Fruit fly (Drosophila melanogaster) whole organism, embryonic: ENCODE data around the gene Nep7.
A peak's percentile ranks its signal among the peaks of the same experiment; 100 is the strongest.

Experiments
- BtbVII ChIP-seq: fragments of 200-800 bp; sonication (Bioruptor generic); optimal IDR thresholded peaks from 3 replicates; lab custom pipeline; 2017; ENCODE audit warnings: missing biosample characterization, mild to moderate bottlenecking, missing genetic modification characterization
- C15 ChIP-seq: fragments of 200-800 bp; sonication (Bioruptor generic); IDR thresholded peaks from 3 replicates; pipeline ENCODE4 v1.3.6; 2022; ENCODE audit warnings: missing biosample characterization, missing genetic modification characterization
- CG10321 ChIP-seq: fragments of 200-800 bp; sonication (Bioruptor generic); IDR thresholded peaks from 2 replicates; pipeline ENCODE4 v1.3.6; 2022; ENCODE audit warnings: missing biosample characterization, missing genetic modification characterization
- CG10543 ChIP-seq: fragments of 200-800 bp; sonication (Bioruptor generic); optimal IDR thresholded peaks from 3 replicates; lab custom pipeline; 2017; ENCODE audit warnings: missing biosample characterization, mild to moderate bottlenecking, missing genetic modification characterization, moderate library complexity
- CG11247 ChIP-seq: fragments of 200-800 bp; sonication (Bioruptor generic); IDR thresholded peaks from 2 replicates; pipeline ENCODE4 v1.3.6; 2022; ENCODE audit warnings: missing biosample characterization, missing genetic modification characterization
- CG11456 ChIP-seq: fragments of 200-800 bp; sonication (Bioruptor generic); IDR thresholded peaks from 3 replicates; pipeline ENCODE4 v1.3.6; 2022; ENCODE audit warnings: missing biosample characterization, missing genetic modification characterization
- CG15073 ChIP-seq: fragments of 200-800 bp; sonication (Bioruptor generic); optimal IDR thresholded peaks from 2 replicates; lab custom pipeline; 2016; ENCODE audit warnings: missing biosample characterization, missing genetic modification characterization
- CG15269 ChIP-seq: fragments of 200-800 bp; sonication (Bioruptor generic); optimal IDR thresholded peaks from 2 replicates; lab custom pipeline; 2018; ENCODE audit warnings: missing biosample characterization, mild to moderate bottlenecking, missing genetic modification characterization, moderate library complexity
- CG15696 ChIP-seq: fragments of 200-800 bp; sonication (Bioruptor generic); optimal IDR thresholded peaks from 2 replicates; lab custom pipeline; 2019; ENCODE audit warnings: missing biosample characterization, mild to moderate bottlenecking, missing genetic modification characterization, moderate library complexity
- CG17186 ChIP-seq: fragments of 200-800 bp; sonication (Bioruptor generic); optimal IDR thresholded peaks from 3 replicates; lab custom pipeline; 2017; ENCODE audit warnings: missing biosample characterization, missing genetic modification reagents, missing genetic modification characterization
- CG1792 ChIP-seq: fragments of 200-800 bp; sonication (Bioruptor generic); optimal IDR thresholded peaks from 2 replicates; lab custom pipeline; 2016; ENCODE audit warnings: missing biosample characterization, missing genetic modification characterization
- CG2116 ChIP-seq: fragments of 200-800 bp; sonication (Bioruptor generic); optimal IDR thresholded peaks from 3 replicates; lab custom pipeline; 2018; ENCODE audit warnings: missing biosample characterization, mild to moderate bottlenecking, missing genetic modification characterization
- CG31441 ChIP-seq: fragments of 200-800 bp; sonication (Bioruptor generic); IDR thresholded peaks from 2 replicates; pipeline ENCODE4 v1.3.6; 2022; ENCODE audit warnings: missing biosample characterization, missing genetic modification characterization
- CG32532 ChIP-seq: fragments of 200-800 bp; sonication (Bioruptor generic); IDR thresholded peaks from 2 replicates; pipeline ENCODE4 v1.3.6; 2022; ENCODE audit warnings: missing biosample characterization, missing genetic modification characterization
- CG6854 ChIP-seq: fragments of 200-800 bp; sonication (Bioruptor generic); optimal IDR thresholded peaks from 3 replicates; lab custom pipeline; 2017; ENCODE audit warnings: missing biosample characterization, mild to moderate bottlenecking, missing genetic modification characterization
- CG7357 ChIP-seq: fragments of 200-800 bp; sonication (Bioruptor generic); IDR thresholded peaks from 3 replicates; pipeline ENCODE4 v1.3.6; 2022; ENCODE audit warnings: missing biosample characterization, missing genetic modification characterization
- CG8089 ChIP-seq: fragments of 200-800 bp; sonication (Bioruptor generic); optimal IDR thresholded peaks from 3 replicates; lab custom pipeline; 2016; ENCODE audit warnings: missing biosample characterization, missing genetic modification characterization
- CG9797 ChIP-seq: fragments of 200-800 bp; sonication (Bioruptor generic); optimal IDR thresholded peaks from 3 replicates; lab custom pipeline; 2018; ENCODE audit warnings: missing biosample characterization, mild to moderate bottlenecking, missing genetic modification characterization
- CkIIα-i1 ChIP-seq: fragments of 200-800 bp; sonication (Bioruptor generic); IDR thresholded peaks from 2 replicates; pipeline ENCODE4 v1.3.6; 2022; ENCODE audit warnings: missing biosample characterization, missing genetic modification characterization
- CrebB ChIP-seq: fragments of 200-800 bp; sonication (Bioruptor generic); optimal IDR thresholded peaks from 3 replicates; lab custom pipeline; 2018; ENCODE audit warnings: missing biosample characterization, mild to moderate bottlenecking, missing genetic modification characterization
- E2f1 ChIP-seq: fragments of 200-800 bp; sonication (Bioruptor generic); IDR thresholded peaks from 2 replicates; pipeline ENCODE4 v1.3.6; 2022; ENCODE audit warnings: missing biosample characterization, missing genetic modification characterization
- HLH4C ChIP-seq: fragments of 200-800 bp; sonication (Bioruptor generic); IDR thresholded peaks from 3 replicates; pipeline ENCODE4 v1.3.6; 2022; ENCODE audit warnings: missing biosample characterization, missing genetic modification characterization; ENCODE audit not compliant: partially characterized antibody
- Hey ChIP-seq: fragments of 200-800 bp; sonication (Bioruptor generic); optimal IDR thresholded peaks from 3 replicates; lab custom pipeline; 2018; ENCODE audit warnings: missing biosample characterization, mild to moderate bottlenecking, missing genetic modification characterization
- HmgZ ChIP-seq: fragments of 200-800 bp; sonication (Bioruptor generic); optimal IDR thresholded peaks from 2 replicates; lab custom pipeline; 2018; ENCODE audit warnings: missing biosample characterization, mild to moderate bottlenecking, missing genetic modification characterization
- Lpt ChIP-seq: fragments of >200 bp; optimal IDR thresholded peaks from 2 replicates; lab custom pipeline; 2018; ENCODE audit warnings: missing biosample characterization, missing genetic modification characterization
- MBD-R2 ChIP-seq: fragments of 200-800 bp; sonication (Bioruptor generic); IDR thresholded peaks from 2 replicates; pipeline ENCODE4 v1.3.6; 2022; ENCODE audit warnings: missing biosample characterization, missing genetic modification characterization
- NC2α ChIP-seq: fragments of 200-800 bp; sonication (Bioruptor generic); optimal IDR thresholded peaks from 2 replicates; lab custom pipeline; 2016; ENCODE audit warnings: missing biosample characterization, missing genetic modification characterization
- Neu2 ChIP-seq: fragments of 200-800 bp; sonication (Bioruptor generic); optimal IDR thresholded peaks from 3 replicates; lab custom pipeline; 2016; ENCODE audit warnings: missing biosample characterization, missing genetic modification characterization, borderline replicate concordance
- Spps ChIP-seq: fragments of 200-800 bp; sonication (Bioruptor generic); optimal IDR thresholded peaks from 2 replicates; lab custom pipeline; 2018; ENCODE audit warnings: missing biosample characterization, mild to moderate bottlenecking, missing genetic modification characterization
- ab ChIP-seq: fragments of 200-800 bp; sonication (Bioruptor generic); optimal IDR thresholded peaks from 2 replicates; lab custom pipeline; 2016; ENCODE audit warnings: missing biosample characterization, missing genetic modification characterization
- amos ChIP-seq: fragments of 200-800 bp; sonication (Bioruptor generic); IDR thresholded peaks from 2 replicates; pipeline ENCODE4 v1.3.6; 2022; ENCODE audit warnings: missing biosample characterization, missing genetic modification characterization; ENCODE audit not compliant: partially characterized antibody
- cas ChIP-seq: fragments of 200-800 bp; sonication (Bioruptor generic); IDR thresholded peaks from 2 replicates; pipeline ENCODE4 v1.3.6; 2022; ENCODE audit warnings: missing biosample characterization, missing genetic modification characterization
- corto ChIP-seq: fragments of 200-800 bp; sonication (Bioruptor generic); optimal IDR thresholded peaks from 2 replicates; lab custom pipeline; 2016; ENCODE audit warnings: missing biosample characterization, mild to moderate bottlenecking, missing genetic modification characterization, moderate library complexity
- cwo ChIP-seq: fragments of 200-800 bp; sonication (Bioruptor generic); optimal IDR thresholded peaks from 3 replicates; lab custom pipeline; 2017; ENCODE audit warnings: missing biosample characterization, missing genetic modification characterization, mild to moderate bottlenecking, moderate library complexity, missing genetic modification reagents
- dpn ChIP-seq, 2 experiments: fragments of 200-800 bp; sonication (Bioruptor generic); optimal IDR thresholded peaks; 3 replicates each; lab custom pipeline; 2016; ENCODE audit warnings: missing biosample characterization in 2 of 2, missing genetic modification characterization in 2 of 2
- eve ChIP-seq, 2 experiments: fragments of >200 bp; optimal IDR thresholded peaks; 2 replicates each; lab custom pipeline; 2017; ENCODE audit warnings: missing biosample characterization in 2 of 2, missing genetic modification characterization in 2 of 2
- fru ChIP-seq: fragments of >200 bp; optimal IDR thresholded peaks from 2 replicates; lab custom pipeline; 2017
- jigr1 ChIP-seq: fragments of 200-800 bp; sonication (Bioruptor generic); IDR thresholded peaks from 3 replicates; pipeline ENCODE4 v1.3.6; 2022; ENCODE audit warnings: missing biosample characterization, missing genetic modification characterization
- luna ChIP-seq: fragments of 200-800 bp; sonication (Bioruptor generic); optimal IDR thresholded peaks from 2 replicates; lab custom pipeline; 2016; ENCODE audit warnings: missing biosample characterization, missing genetic modification characterization
- mld ChIP-seq: fragments of 200-800 bp; sonication (Bioruptor generic); IDR thresholded peaks from 3 replicates; pipeline ENCODE4 v1.3.6; 2022; ENCODE audit warnings: missing biosample characterization, missing genetic modification characterization; ENCODE audit not compliant: partially characterized antibody
- pan ChIP-seq, 4 experiments: fragments of >200 bp in 3 of 4; fragments of 200-800 bp in 1 of 4; sonication (Bioruptor generic) in 1 of 4; optimal IDR thresholded peaks in 3 of 4; IDR thresholded peaks in 1 of 4; 2 replicates each; pipeline versions ENCODE4 v1.3.6 to Lab custom; 2017 to 2022; ENCODE audit warnings: missing biosample characterization in 2 of 4, missing genetic modification characterization in 2 of 4, mixed read lengths in 1 of 4
- phol ChIP-seq: fragments of 200-800 bp; sonication (Bioruptor generic); optimal IDR thresholded peaks from 3 replicates; lab custom pipeline; 2018; ENCODE audit warnings: missing biosample characterization, mild to moderate bottlenecking, missing genetic modification characterization, moderate library complexity
- sd ChIP-seq: fragments of 200-800 bp; sonication (Bioruptor generic); optimal IDR thresholded peaks from 3 replicates; lab custom pipeline; 2018; ENCODE audit warnings: missing biosample characterization, mild to moderate bottlenecking, missing genetic modification characterization, moderate library complexity
- sna ChIP-seq: fragments of 200-800 bp; sonication (Bioruptor generic); IDR thresholded peaks from 2 replicates; pipeline ENCODE4 v1.3.6; 2022; ENCODE audit warnings: missing biosample characterization, missing genetic modification characterization; ENCODE audit not compliant: partially characterized antibody
- tin ChIP-seq: fragments of 200-800 bp; sonication (Bioruptor generic); optimal IDR thresholded peaks from 3 replicates; lab custom pipeline; 2016; ENCODE audit warnings: missing biosample characterization, missing genetic modification characterization
- trem ChIP-seq: fragments of 200-800 bp; optimal IDR thresholded peaks from 3 replicates; lab custom pipeline; 2019; ENCODE audit warnings: missing biosample characterization, mild to moderate bottlenecking, missing genetic modification characterization, moderate library complexity
- tx ChIP-seq: fragments of 200-800 bp; sonication (Bioruptor generic); optimal IDR thresholded peaks from 2 replicates; lab custom pipeline; 2016; ENCODE audit warnings: missing biosample characterization, missing genetic modification characterization
- vvl ChIP-seq: fragments of 200-800 bp; sonication (Bioruptor generic); IDR thresholded peaks from 2 replicates; pipeline ENCODE4 v1.3.6; 2022; ENCODE audit warnings: missing biosample characterization, missing genetic modification characterization

Gene Nep7

DNA sequence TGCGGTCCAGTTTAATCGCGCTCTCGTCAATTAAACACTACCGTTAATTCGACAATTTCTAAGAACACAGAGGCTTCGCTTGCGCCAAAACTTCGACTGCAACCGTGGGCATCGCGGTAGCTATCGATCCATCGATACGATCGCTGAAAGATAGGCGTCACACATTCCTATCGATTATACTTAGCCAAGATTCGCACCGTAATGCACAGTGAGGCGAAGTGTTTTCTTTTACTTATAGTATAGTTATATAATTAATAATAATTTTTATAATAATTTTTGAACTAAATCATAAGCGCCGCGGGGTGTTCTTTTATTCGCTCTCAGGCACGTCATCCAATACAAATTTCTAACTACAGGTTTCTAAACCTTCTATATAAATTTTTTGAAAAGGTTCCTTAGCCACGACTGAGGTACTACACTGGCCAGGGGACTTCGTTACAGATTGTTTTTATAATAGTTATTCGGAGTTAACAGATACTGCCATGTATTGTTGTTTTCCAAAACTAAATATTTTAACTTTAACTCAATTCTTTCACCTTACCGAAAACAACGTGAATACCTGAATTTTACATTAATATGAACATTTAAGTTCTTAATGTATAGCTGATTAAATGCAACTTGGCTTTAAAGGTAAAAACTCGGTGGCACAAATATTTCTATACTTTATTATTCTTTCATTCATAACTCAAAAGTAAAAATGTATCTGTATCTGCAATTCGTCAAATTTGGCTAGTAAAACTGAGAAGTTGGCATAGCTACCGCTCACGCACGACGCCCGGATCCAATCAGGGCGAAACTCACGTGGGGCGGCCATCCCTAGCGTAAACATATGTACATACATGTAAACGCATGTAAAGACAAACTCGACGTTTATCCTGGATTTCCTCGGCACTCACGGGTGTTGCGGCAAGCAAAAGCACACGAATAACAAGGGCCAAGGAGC, 16.7 kb upstream of the Nep7 start, which contains the start of the genes NSD and BOD1 (continued):
- TF ChIP-seq MBD-R2 (GFP tag; lab: Robert Waterston, UW) (peak; percentile 88), sd (no peak), CG10321 (no peak), Hey (tag; lab: Kevin White, UChicago) (no peak), phol (tag; lab: Kevin White, UChicago) (peak; percentile 63), cas (peak; percentile 57; the same call in 1 of the 2 replicates), BtbVII (GFP tag; lab: Kevin White, UChicago) (no peak), HLH4C (GFP tag; lab: Robert Waterston, UW) (peak; percentile 90), mld (GFP tag; lab: Robert Waterston, UW) (peak; percentile 95), vvl (peak; percentile 79), trem (peak; percentile 95), amos (GFP tag; lab: Robert Waterston, UW) (peak; percentile 98), CG7357 (peak; percentile 27; the same call in 1 of the 3 replicates), CG17186 (peak; percentile 51), Spps (tag; lab: Kevin White, UChicago) (no peak), tx (no peak), ab (no peak), eve (GFP tag; optimal IDR thresholded peaks at IDR 0.05; lab: Kevin White, UChicago) (no peak), CG31441 (no peak; the same call in 1 of the 2 replicates), CG32532 (GFP tag; lab: Robert Waterston, UW) (peak; percentile 84), CG6854 (GFP tag; lab: Kevin White, UChicago) (no peak), CG11247 (peak; percentile 76), corto (GFP tag; lab: Kevin White, UChicago) (no peak), CG2116 (GFP tag; lab: Kevin White, UChicago) (peak; percentile 98), dpn (GFP tag; optimal IDR thresholded peaks at IDR 0.05; lab: Kevin White, UChicago) (peak in 1 of 2 experiments; percentile 47), HmgZ (tag; lab: Kevin White, UChicago) (peak; percentile 41), cwo (GFP tag; lab: Kevin White, UChicago) (no peak), CG8089 (GFP tag; lab: Kevin White, UChicago) (no peak), jigr1 (peak; percentile 25; the same call in 1 of the 3 replicates), CkIIα-i1 (no peak), C15 (GFP tag; lab: Robert Waterston, UW) (0 out of 3 replicates have a peak, but pooled peaks have one; percentile 31), CrebB (no peak), CG11456 (GFP tag; lab: Robert Waterston, UW) (peak; percentile 86), Lpt (GFP tag; lab: Kevin White, UChicago) (no peak), pan (optimal IDR thresholded peaks at IDR 0.05; lab: Kevin White, UChicago) (no peak), pan (GFP tag; optimal IDR thresholded peaks at IDR 0.05 in 1 of 2, IDR thresholded peaks at IDR 0.05 in 1 of 2) (peak in 1 of 2 experiments; percentile 66), CG10543 (GFP tag; lab: Kevin White, UChicago) (peak; percentile 5), tin (peak; percentile 64), CG9797 (GFP tag; lab: Kevin White, UChicago) (no peak), sna (peak; percentile 86), CG15269 (tag; lab: Kevin White, UChicago) (peak; percentile 51), CG1792 (GFP tag; lab: Kevin White, UChicago) (no peak), luna (GFP tag; lab: Kevin White, UChicago) (no peak), CG15696 (tag; lab: Kevin White, UChicago) (peak; percentile 55), fru (lab: Kevin White, UChicago) (no peak), CG15073 (GFP tag; lab: Kevin White, UChicago) (no peak), NC2α (GFP tag; lab: Kevin White, UChicago) (no peak), Neu2 (GFP tag; lab: Kevin White, UChicago) (no peak), E2f1 (peak; percentile 84)
